Worm (Caenorhabditis elegans) whole organism, late embryonic: Measurements from ENCODE around the gene ref-1.

Experiments used
- C38D4.7 ChIP-seq: fragments of 200-800 bp; sonication (Bioruptor generic); optimal IDR thresholded peaks from 2 replicates; lab custom pipeline; 2018; ENCODE audit warnings: mild to moderate bottlenecking, missing genetic modification characterization, moderate library complexity, missing compliant biosample characterization
- F13H6.1 ChIP-seq: sonication (generic microtip); optimal IDR thresholded peaks from 2 replicates; lab custom pipeline; 2016; ENCODE audit warnings: missing genetic modification characterization, missing compliant biosample characterization
- K02D7.2 ChIP-seq: sonication (generic microtip); optimal IDR thresholded peaks from 2 replicates; lab custom pipeline; 2017; ENCODE audit warnings: mild to moderate bottlenecking, missing genetic modification characterization, missing compliant biosample characterization
- T23F11.4 ChIP-seq: fragments of 200-800 bp; sonication (Bioruptor generic); optimal IDR thresholded peaks from 2 replicates; lab custom pipeline; 2018; ENCODE audit warnings: mild to moderate bottlenecking, missing genetic modification characterization, missing compliant biosample characterization
- ahr-1 ChIP-seq: sonication (generic microtip); optimal IDR thresholded peaks from 2 replicates; lab custom pipeline; 2016; ENCODE audit warnings: missing genetic modification characterization, missing compliant biosample characterization
- ama-1 ChIP-seq: fragments of 150-350 bp; optimal IDR thresholded peaks from 2 replicates; lab custom pipeline; 2014
- ceh-14 ChIP-seq: sonication (generic microtip); optimal IDR thresholded peaks from 2 replicates; lab custom pipeline; 2016; ENCODE audit warnings: missing genotype, missing genetic modification characterization, missing compliant biosample characterization
- ceh-18 ChIP-seq: sonication (generic microtip); optimal IDR thresholded peaks from 2 replicates; lab custom pipeline; 2016; ENCODE audit warnings: missing genetic modification characterization, missing compliant biosample characterization
- ceh-2 ChIP-seq: sonication (generic microtip); optimal IDR thresholded peaks from 2 replicates; lab custom pipeline; 2016; ENCODE audit warnings: missing genotype, missing genetic modification characterization, missing compliant biosample characterization
- ceh-24 ChIP-seq: sonication (generic microtip); optimal IDR thresholded peaks from 2 replicates; lab custom pipeline; 2016; ENCODE audit warnings: mild to moderate bottlenecking, missing genetic modification characterization, missing compliant biosample characterization
- ceh-30 ChIP-seq: fragments of 150-350 bp; optimal IDR thresholded peaks from 2 replicates; lab custom pipeline; 2014; ENCODE audit warnings: missing biosample characterization, missing genetic modification characterization
- ceh-34 ChIP-seq: sonication (generic microtip); optimal IDR thresholded peaks from 2 replicates; lab custom pipeline; 2016; ENCODE audit warnings: mild to moderate bottlenecking, missing genetic modification characterization, missing compliant biosample characterization
- ceh-45 ChIP-seq: fragments of 200-800 bp; sonication (Bioruptor generic); IDR thresholded peaks from 2 replicates; pipeline ENCODE4 v1.3.6; 2022; ENCODE audit warnings: missing genetic modification reagents, missing genetic modification characterization, missing compliant biosample characterization
- ceh-48 ChIP-seq: sonication (generic microtip); optimal IDR thresholded peaks from 2 replicates; lab custom pipeline; 2016; ENCODE audit warnings: missing genetic modification characterization, inconsistent platforms, missing compliant biosample characterization
- ceh-6 ChIP-seq: fragments of 200-800 bp; sonication (Bioruptor generic); optimal IDR thresholded peaks from 2 replicates; lab custom pipeline; 2018; ENCODE audit warnings: mild to moderate bottlenecking, missing genetic modification characterization, missing compliant biosample characterization
- dmd-4 ChIP-seq: sonication (generic microtip); optimal IDR thresholded peaks from 2 replicates; lab custom pipeline; 2016; ENCODE audit warnings: borderline replicate concordance, missing genetic modification characterization, missing compliant biosample characterization
- dve-1 ChIP-seq: sonication (generic microtip); optimal IDR thresholded peaks from 2 replicates; lab custom pipeline; 2017; ENCODE audit warnings: antibody characterized with exemption, mild to moderate bottlenecking, missing genetic modification characterization, missing compliant biosample characterization
- elt-2 ChIP-seq: sonication (generic microtip); optimal IDR thresholded peaks from 2 replicates; lab custom pipeline; 2016; ENCODE audit warnings: missing genetic modification reagents, missing genetic modification characterization, missing compliant biosample characterization
- elt-4 ChIP-seq: sonication (generic microtip); optimal IDR thresholded peaks from 2 replicates; lab custom pipeline; 2016; ENCODE audit warnings: missing genetic modification characterization, missing compliant biosample characterization
- eyg-1 ChIP-seq: sonication (generic microtip); optimal IDR thresholded peaks from 2 replicates; lab custom pipeline; 2016; ENCODE audit warnings: missing genotype, missing genetic modification characterization, missing compliant biosample characterization
- fax-1 ChIP-seq: sonication (generic microtip); optimal IDR thresholded peaks from 2 replicates; lab custom pipeline; 2016; ENCODE audit warnings: missing genotype, missing genetic modification characterization, missing compliant biosample characterization
- gmeb-2 ChIP-seq: sonication (generic microtip); optimal IDR thresholded peaks from 2 replicates; lab custom pipeline; 2016; ENCODE audit warnings: missing genetic modification characterization, inconsistent platforms, missing compliant biosample characterization
- hlh-13 ChIP-seq: fragments of 200-800 bp; sonication (Bioruptor generic); optimal IDR thresholded peaks from 2 replicates; lab custom pipeline; 2018; ENCODE audit warnings: mild to moderate bottlenecking, missing genetic modification characterization, missing compliant biosample characterization
- hlh-30 ChIP-seq: sonication (generic microtip); optimal IDR thresholded peaks from 2 replicates; lab custom pipeline; 2017; ENCODE audit warnings: antibody characterized with exemption, missing genetic modification characterization, missing compliant biosample characterization; ENCODE audit not compliant: insufficient read depth
- hlh-8 ChIP-seq: sonication (generic microtip); optimal IDR thresholded peaks from 2 replicates; lab custom pipeline; 2016; ENCODE audit warnings: missing genotype, missing genetic modification characterization, missing compliant biosample characterization
- lim-6 ChIP-seq: sonication (generic microtip); optimal IDR thresholded peaks from 2 replicates; lab custom pipeline; 2016; ENCODE audit warnings: missing genetic modification characterization, missing compliant biosample characterization
- mec-3 ChIP-seq: sonication (generic microtip); optimal IDR thresholded peaks from 2 replicates; lab custom pipeline; 2016; ENCODE audit warnings: borderline replicate concordance, missing genetic modification characterization, missing compliant biosample characterization
- nfya-1 ChIP-seq: sonication (generic microtip); optimal IDR thresholded peaks from 2 replicates; lab custom pipeline; 2017; ENCODE audit warnings: missing genetic modification characterization, mild to moderate bottlenecking, missing compliant biosample characterization, antibody characterized with exemption, moderate library complexity
- nhr-11 ChIP-seq: fragments of 150-350 bp; optimal IDR thresholded peaks from 2 replicates; lab custom pipeline; 2014; ENCODE audit warnings: missing biosample characterization, missing genetic modification characterization
- nhr-232 ChIP-seq: sonication (generic microtip); optimal IDR thresholded peaks from 2 replicates; lab custom pipeline; 2016; ENCODE audit warnings: missing genetic modification characterization, missing compliant biosample characterization
- pag-3 ChIP-seq: sonication (generic microtip); optimal IDR thresholded peaks from 2 replicates; lab custom pipeline; 2016; ENCODE audit warnings: missing compliant biosample characterization, missing genetic modification characterization, borderline replicate concordance
- pat-9 ChIP-seq: fragments of 200-800 bp; sonication (Bioruptor generic); optimal IDR thresholded peaks from 2 replicates; lab custom pipeline; 2018; ENCODE audit warnings: mild to moderate bottlenecking, missing genetic modification characterization, moderate library complexity, missing compliant biosample characterization
- pax-1 ChIP-seq: fragments of 150-350 bp; optimal IDR thresholded peaks from 2 replicates; lab custom pipeline; 2014; ENCODE audit warnings: missing biosample characterization, missing genetic modification characterization
- pha-2 ChIP-seq: sonication (generic microtip); optimal IDR thresholded peaks from 2 replicates; lab custom pipeline; 2017; ENCODE audit warnings: mild to moderate bottlenecking, missing genetic modification characterization, missing compliant biosample characterization
- pha-4 ChIP-seq: fragments of 150-350 bp; optimal IDR thresholded peaks from 2 replicates; lab custom pipeline; 2018; ENCODE audit warnings: missing biosample characterization, missing genetic modification reagents, missing genetic modification characterization
- pqm-1 ChIP-seq: sonication (generic microtip); optimal IDR thresholded peaks from 2 replicates; lab custom pipeline; 2016; ENCODE audit warnings: missing genetic modification characterization, missing compliant biosample characterization
- pros-1 ChIP-seq: fragments of 150-350 bp; optimal IDR thresholded peaks from 2 replicates; lab custom pipeline; 2014; ENCODE audit warnings: missing biosample characterization, missing genetic modification reagents, missing genetic modification characterization
- ref-2 ChIP-seq: sonication (generic microtip); optimal IDR thresholded peaks from 2 replicates; lab custom pipeline; 2016; ENCODE audit warnings: missing genetic modification characterization, missing compliant biosample characterization
- rnt-1 ChIP-seq: sonication (generic microtip); optimal IDR thresholded peaks from 2 replicates; lab custom pipeline; 2016; ENCODE audit warnings: missing genetic modification characterization, missing compliant biosample characterization
- sdc-2 ChIP-seq: sonication (generic microtip); optimal IDR thresholded peaks from 2 replicates; lab custom pipeline; 2016; ENCODE audit warnings: missing genotype, missing genetic modification characterization, missing compliant biosample characterization
- unc-42 ChIP-seq: sonication (generic microtip); optimal IDR thresholded peaks from 2 replicates; lab custom pipeline; 2016; ENCODE audit warnings: missing genotype, missing genetic modification characterization, missing compliant biosample characterization
- zip-5 ChIP-seq: sonication (generic microtip); optimal IDR thresholded peaks from 2 replicates; lab custom pipeline; 2016; ENCODE audit warnings: missing genetic modification characterization, missing compliant biosample characterization

Gene ref-1

ce11 chrII:10248355-10249041 is 30.2 kb downstream of the ref-1 start, which contains the start of gene atad-3 (continued):
- TF ChIP-seq elt-2: peak; percentile 87
- peak; percentile 95 for TF ChIP-seq ceh-2
- TF ChIP-seq zip-5 (tag; lab: Kevin White, UChicago): peak; percentile 92
- TF ChIP-seq mec-3 (tag; lab: Kevin White, UChicago): peak; percentile 91
- TF ChIP-seq nfya-1 (tag; lab: Kevin White, UChicago): peak; percentile 63
- TF ChIP-seq nhr-11 (tag; lab: Kevin White, UChicago): no peak
- TF ChIP-seq T23F11.4 (GFP tag; lab: Kevin White, UChicago): peak; percentile 56
- TF ChIP-seq pqm-1 (tag; lab: Kevin White, UChicago): peak; percentile 94
- TF ChIP-seq ceh-34 (tag; lab: Kevin White, UChicago): peak; percentile 97
- no peak for TF ChIP-seq ceh-24
- peak; percentile 8 for TF ChIP-seq elt-4 (tag; lab: Kevin White, UChicago)
- peak; percentile 97 for TF ChIP-seq lim-6 (tag; lab: Kevin White, UChicago)
- peak; percentile 97 for TF ChIP-seq rnt-1
- no peak for TF ChIP-seq ama-1 (lab: Kevin White, UChicago)
- TF ChIP-seq eyg-1 (tag; lab: Kevin White, UChicago): peak; percentile 39
- no peak for TF ChIP-seq dve-1
- TF ChIP-seq ceh-18: peak; percentile 91
- TF ChIP-seq nhr-232 (tag; lab: Kevin White, UChicago): peak; percentile 19
- peak; percentile 55 for TF ChIP-seq pha-2
- TF ChIP-seq C38D4.7 (GFP tag; lab: Kevin White, UChicago): peak; percentile 55
- TF ChIP-seq dmd-4 (tag; lab: Kevin White, UChicago): peak; percentile 89
- TF ChIP-seq ahr-1: peak; percentile 91
- peak; percentile 93 for TF ChIP-seq unc-42 (tag; lab: Kevin White, UChicago)
- TF ChIP-seq pat-9: peak; percentile 58
- no peak for TF ChIP-seq ceh-30 (tag; lab: Kevin White, UChicago)

ce11 chrII:10250966-10251365 is 32.7 kb downstream of the ref-1 start, which contains the start of gene F54B3.1:
TSS of gene F54B3.1 (plus strand) at chrII:10251266.
- TF ChIP-seq elt-2: no peak

DNA sequence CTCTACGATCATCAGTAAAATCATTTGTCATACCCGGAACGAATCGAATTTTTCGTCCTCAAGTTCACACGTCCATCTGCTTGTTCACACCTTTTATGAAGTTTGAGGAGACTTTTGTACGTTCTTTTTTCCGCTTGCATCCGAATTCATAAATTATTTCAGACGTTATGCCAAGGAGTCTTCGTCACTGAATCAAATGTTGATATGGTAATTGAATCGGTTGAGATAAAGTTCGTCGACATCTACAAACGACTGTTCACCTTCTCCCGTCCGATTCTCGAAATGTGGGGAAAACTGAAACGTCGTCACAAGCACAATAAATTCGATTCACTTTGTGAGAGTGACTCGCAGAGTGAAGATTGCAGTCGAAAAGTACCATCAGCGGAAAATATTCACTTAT is 33.8 kb downstream of the ref-1 start:
- TF ChIP-seq dve-1: no peak
- TF ChIP-seq sdc-2: no peak
- TF ChIP-seq ref-2: no peak
- TF ChIP-seq pag-3: no peak
- TF ChIP-seq ceh-2: no peak
- no peak for TF ChIP-seq ceh-45
- TF ChIP-seq hlh-8 (tag; lab: Kevin White, UChicago): no peak
- TF ChIP-seq pha-4: no peak
- TF ChIP-seq C38D4.7 (GFP tag; lab: Kevin White, UChicago): no peak
- no peak for TF ChIP-seq hlh-30 (tag; lab: Kevin White, UChicago)
- TF ChIP-seq F13H6.1 (tag; lab: Kevin White, UChicago): no peak
- TF ChIP-seq ceh-24: no peak
- TF ChIP-seq nhr-232 (tag; lab: Kevin White, UChicago): no peak
- TF ChIP-seq pros-1 (tag; lab: Kevin White, UChicago): no peak
- no peak for TF ChIP-seq ceh-34 (tag; lab: Kevin White, UChicago)
- TF ChIP-seq pax-1: no peak
- TF ChIP-seq unc-42 (tag; lab: Kevin White, UChicago): no peak
- no peak for TF ChIP-seq hlh-13 (GFP tag; lab: Kevin White, UChicago)
- TF ChIP-seq ceh-30 (tag; lab: Kevin White, UChicago): no peak
- no peak for TF ChIP-seq elt-2

DNA sequence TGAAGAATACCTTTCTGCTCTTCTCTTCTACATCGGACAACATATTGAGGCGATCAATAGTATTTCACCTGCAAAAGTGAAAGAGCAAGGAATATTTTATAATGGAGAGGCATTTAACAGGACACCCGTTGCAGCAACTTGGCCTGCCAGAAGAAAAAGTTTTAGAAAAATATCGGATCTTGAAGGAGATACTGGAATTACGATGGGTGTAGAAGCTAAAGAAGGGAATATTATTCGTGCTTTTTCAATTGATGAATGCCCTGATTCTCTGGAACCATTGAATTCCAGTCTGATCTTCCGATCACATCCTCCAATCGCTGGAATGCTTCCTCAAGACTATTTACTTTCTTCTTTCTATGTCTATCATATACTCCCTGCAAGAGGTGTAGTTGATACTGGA is 43.0 kb downstream of the ref-1 start:
- no peak for TF ChIP-seq dve-1
- no peak for TF ChIP-seq K02D7.2 (tag; lab: Kevin White, UChicago)
- no peak for TF ChIP-seq ceh-14 (tag; lab: Kevin White, UChicago)
- no peak for TF ChIP-seq eyg-1 (tag; lab: Kevin White, UChicago)
- TF ChIP-seq hlh-8 (tag; lab: Kevin White, UChicago): no peak
- TF ChIP-seq elt-4 (tag; lab: Kevin White, UChicago): no peak
- TF ChIP-seq gmeb-2 (tag; lab: Kevin White, UChicago): no peak
- TF ChIP-seq pag-3: no peak
- TF ChIP-seq pros-1 (tag; lab: Kevin White, UChicago): no peak
- TF ChIP-seq nhr-232 (tag; lab: Kevin White, UChicago): no peak
- no peak for TF ChIP-seq fax-1 (tag; lab: Kevin White, UChicago)
- TF ChIP-seq zip-5 (tag; lab: Kevin White, UChicago): no peak
- no peak for TF ChIP-seq pqm-1 (tag; lab: Kevin White, UChicago)
- TF ChIP-seq ceh-6: no peak
- no peak for TF ChIP-seq ahr-1
- TF ChIP-seq rnt-1: no peak
- TF ChIP-seq ceh-48 (tag; lab: Kevin White, UChicago): no peak
